Fruit fly (Drosophila melanogaster) whole organism, embryonic: Measurements from ENCODE around the gene shi.

Source experiments
- CG10654 ChIP-seq: fragments of 200-800 bp; sonication (Bioruptor generic); optimal IDR thresholded peaks from 2 replicates; lab custom pipeline; 2016; ENCODE audit warnings: missing biosample characterization, missing genetic modification characterization
- CG11504 ChIP-seq: fragments of 200-800 bp; sonication (Bioruptor generic); optimal IDR thresholded peaks from 3 replicates; lab custom pipeline; 2019; ENCODE audit warnings: missing biosample characterization, mild to moderate bottlenecking, missing genetic modification characterization, moderate library complexity
- CG12155 ChIP-seq: fragments of 200-800 bp; sonication (Bioruptor generic); optimal IDR thresholded peaks from 3 replicates; lab custom pipeline; 2016; ENCODE audit warnings: missing biosample characterization, missing genetic modification characterization
- CG12942 ChIP-seq: fragments of 200-800 bp; sonication (Bioruptor generic); optimal IDR thresholded peaks from 3 replicates; lab custom pipeline; 2016; ENCODE audit warnings: missing biosample characterization, missing genetic modification characterization
- CG14050 ChIP-seq: fragments of 200-800 bp; sonication (Bioruptor generic); IDR thresholded peaks from 3 replicates; pipeline ENCODE4 v1.3.6; 2022; ENCODE audit warnings: missing biosample characterization, missing genetic modification characterization
- CG14860 ChIP-seq: fragments of 200-800 bp; sonication (Bioruptor generic); IDR thresholded peaks from 3 replicates; pipeline ENCODE4 v1.3.6; 2022; ENCODE audit warnings: missing biosample characterization, missing genetic modification characterization; ENCODE audit not compliant: partially characterized antibody
- CG15514 ChIP-seq: fragments of 200-800 bp; sonication (Bioruptor generic); optimal IDR thresholded peaks from 3 replicates; lab custom pipeline; 2017; ENCODE audit warnings: missing biosample characterization, missing genetic modification characterization, mild to moderate bottlenecking, moderate library complexity, missing genetic modification reagents
- CG15601 ChIP-seq: fragments of 200-800 bp; sonication (Bioruptor generic); optimal IDR thresholded peaks from 3 replicates; lab custom pipeline; 2019; ENCODE audit warnings: missing biosample characterization, mild to moderate bottlenecking, missing genetic modification characterization, moderate library complexity
- CG1603 ChIP-seq: fragments of 200-800 bp; sonication (Bioruptor generic); optimal IDR thresholded peaks from 2 replicates; lab custom pipeline; 2019; ENCODE audit warnings: missing biosample characterization, mild to moderate bottlenecking, missing genetic modification characterization, moderate library complexity
- CG16813 ChIP-seq: fragments of 200-800 bp; sonication (Bioruptor generic); IDR thresholded peaks from 3 replicates; pipeline ENCODE4 v1.3.6; 2022; ENCODE audit warnings: missing biosample characterization, missing genetic modification characterization; ENCODE audit not compliant: partially characterized antibody
- CG17359 ChIP-seq: fragments of 200-800 bp; sonication (Bioruptor generic); optimal IDR thresholded peaks from 3 replicates; lab custom pipeline; 2018; ENCODE audit warnings: missing biosample characterization, mild to moderate bottlenecking, missing genetic modification characterization, moderate library complexity
- CG17361 ChIP-seq: fragments of 200-800 bp; sonication (Bioruptor generic); IDR thresholded peaks from 3 replicates; pipeline ENCODE4 v1.3.6; 2022; ENCODE audit warnings: missing biosample characterization, missing genetic modification characterization
- CG32532 ChIP-seq: fragments of 200-800 bp; sonication (Bioruptor generic); IDR thresholded peaks from 2 replicates; pipeline ENCODE4 v1.3.6; 2022; ENCODE audit warnings: missing biosample characterization, missing genetic modification characterization
- CG34376 ChIP-seq: fragments of 200-800 bp; sonication (Bioruptor generic); optimal IDR thresholded peaks from 2 replicates; lab custom pipeline; 2018; ENCODE audit warnings: missing biosample characterization, mild to moderate bottlenecking, missing genetic modification characterization
- CG6254 ChIP-seq: fragments of 200-800 bp; sonication (Bioruptor generic); optimal IDR thresholded peaks from 3 replicates; lab custom pipeline; 2017; ENCODE audit warnings: mild to moderate bottlenecking, missing biosample characterization, missing genetic modification reagents, missing genetic modification characterization
- CG7928 ChIP-seq: fragments of 200-800 bp; sonication (Bioruptor generic); optimal IDR thresholded peaks from 2 replicates; lab custom pipeline; 2017; ENCODE audit warnings: missing biosample characterization, mild to moderate bottlenecking, missing genetic modification characterization
- CG9609 ChIP-seq: fragments of 200-800 bp; sonication (Bioruptor generic); optimal IDR thresholded peaks from 3 replicates; lab custom pipeline; 2016; ENCODE audit warnings: missing biosample characterization, missing genetic modification characterization
- D19A ChIP-seq: fragments of 200-800 bp; optimal IDR thresholded peaks from 3 replicates; lab custom pipeline; 2019; ENCODE audit warnings: missing biosample characterization, mild to moderate bottlenecking, missing genetic modification characterization, moderate library complexity
- Fer1 ChIP-seq: fragments of 200-800 bp; sonication (Bioruptor generic); optimal IDR thresholded peaks from 2 replicates; lab custom pipeline; 2017; ENCODE audit warnings: missing biosample characterization, mild to moderate bottlenecking, missing genetic modification characterization
- GATAe ChIP-seq: fragments of 200-800 bp; sonication (Bioruptor generic); conservative IDR thresholded peaks from 2 replicates; pipeline ENCODE4 v1.3.6; 2022; ENCODE audit warnings: missing biosample characterization, missing genetic modification characterization
- Gsc ChIP-seq: fragments of 200-800 bp; sonication (Bioruptor generic); IDR thresholded peaks from 2 replicates; pipeline ENCODE4 v1.3.6; 2022; ENCODE audit warnings: missing biosample characterization, missing genetic modification characterization
- HLH3B ChIP-seq: fragments of 200-800 bp; sonication (Bioruptor generic); IDR thresholded peaks from 2 replicates; pipeline ENCODE4 v1.3.6; 2022; ENCODE audit warnings: missing biosample characterization, missing genetic modification characterization
- Hr3 ChIP-seq: fragments of 200-800 bp; sonication (Bioruptor generic); optimal IDR thresholded peaks from 3 replicates; lab custom pipeline; 2016; ENCODE audit warnings: missing biosample characterization, missing genetic modification characterization
- Med ChIP-seq: fragments of 200-800 bp; sonication (Bioruptor generic); peaks from one replicate; lab custom pipeline; 2016; ENCODE audit warnings: missing biosample characterization, missing genetic modification characterization, mild to moderate bottlenecking, inconsistent platforms, moderate library complexity
- Nf-YC ChIP-seq: fragments of 200-800 bp; optimal IDR thresholded peaks from 3 replicates; lab custom pipeline; 2019; ENCODE audit warnings: missing biosample characterization, mild to moderate bottlenecking, missing genetic modification characterization, moderate library complexity
- Oli ChIP-seq: fragments of 200-800 bp; sonication (Bioruptor generic); optimal IDR thresholded peaks from 2 replicates; lab custom pipeline; 2018; ENCODE audit warnings: missing biosample characterization, mild to moderate bottlenecking, missing genetic modification characterization, moderate library complexity
- Rfx ChIP-seq: fragments of 200-800 bp; sonication (Bioruptor generic); IDR thresholded peaks from 2 replicates; pipeline ENCODE4 v1.3.6; 2022; ENCODE audit warnings: missing biosample characterization, missing genetic modification characterization
- Sin3A ChIP-seq: fragments of >200 bp; optimal IDR thresholded peaks from 2 replicates; lab custom pipeline; 2018
- Six4 ChIP-seq: fragments of 200-800 bp; sonication (Bioruptor generic); optimal IDR thresholded peaks from 2 replicates; lab custom pipeline; 2016; ENCODE audit warnings: missing biosample characterization, missing genetic modification characterization
- Sox100B ChIP-seq: fragments of 200-800 bp; sonication (Bioruptor generic); optimal IDR thresholded peaks from 3 replicates; lab custom pipeline; 2018; ENCODE audit warnings: missing biosample characterization, mild to moderate bottlenecking, missing genetic modification characterization
- Spps ChIP-seq: fragments of 200-800 bp; sonication (Bioruptor generic); optimal IDR thresholded peaks from 2 replicates; lab custom pipeline; 2018; ENCODE audit warnings: missing biosample characterization, mild to moderate bottlenecking, missing genetic modification characterization
- Vsx1 ChIP-seq: fragments of 200-800 bp; sonication (Bioruptor generic); optimal IDR thresholded peaks from 2 replicates; lab custom pipeline; 2017; ENCODE audit warnings: missing biosample characterization, mild to moderate bottlenecking, missing genetic modification characterization, missing genetic modification reagents
- al ChIP-seq: fragments of 200-800 bp; sonication (Bioruptor generic); IDR thresholded peaks from 2 replicates; pipeline ENCODE4 v1.3.6; 2022; ENCODE audit warnings: missing biosample characterization, missing genetic modification characterization
- ap ChIP-seq: fragments of 200-800 bp; sonication (Bioruptor generic); IDR thresholded peaks from 2 replicates; pipeline ENCODE4 v1.3.6; 2022; ENCODE audit warnings: missing biosample characterization, missing genetic modification characterization
- crol ChIP-seq: fragments of 200-800 bp; sonication (Bioruptor generic); IDR thresholded peaks from 2 replicates; pipeline ENCODE4 v1.3.6; 2022; ENCODE audit warnings: missing biosample characterization, missing genetic modification characterization
- crp ChIP-seq, 2 experiments: fragments of 200-800 bp; sonication (Bioruptor generic); optimal IDR thresholded peaks; 2 replicates in 1 of 2; 3 replicates in 1 of 2; lab custom pipeline; 2017; ENCODE audit warnings: missing biosample characterization in 2 of 2, missing genetic modification characterization in 2 of 2, mild to moderate bottlenecking in 1 of 2, moderate library complexity in 1 of 2
- esg ChIP-seq: fragments of 200-800 bp; sonication (Bioruptor generic); conservative IDR thresholded peaks from 2 replicates; pipeline ENCODE4 v1.3.6; 2022; ENCODE audit warnings: missing biosample characterization, missing genetic modification characterization
- gcm2 ChIP-seq: fragments of 200-800 bp; sonication (Bioruptor generic); optimal IDR thresholded peaks from 2 replicates; lab custom pipeline; 2016; ENCODE audit warnings: missing biosample characterization, missing genetic modification characterization
- gro ChIP-seq: fragments of 200-800 bp; sonication (Bioruptor generic); optimal IDR thresholded peaks from 2 replicates; lab custom pipeline; 2016; ENCODE audit warnings: missing biosample characterization, missing genetic modification characterization
- kni ChIP-seq: fragments of 200-800 bp; sonication (Bioruptor generic); optimal IDR thresholded peaks from 3 replicates; lab custom pipeline; 2017; ENCODE audit warnings: mild to moderate bottlenecking, missing biosample characterization, missing genetic modification reagents, missing genetic modification characterization
- lilli ChIP-seq: fragments of 200-800 bp; sonication (Bioruptor generic); optimal IDR thresholded peaks from 3 replicates; lab custom pipeline; 2016; ENCODE audit warnings: missing biosample characterization, missing genetic modification characterization
- nom ChIP-seq: fragments of 200-800 bp; sonication (Bioruptor generic); optimal IDR thresholded peaks from 2 replicates; lab custom pipeline; 2017; ENCODE audit warnings: missing biosample characterization, missing genetic modification characterization, mild to moderate bottlenecking, moderate library complexity, missing genetic modification reagents
- pzg ChIP-seq: fragments of 200-800 bp; sonication (Bioruptor generic); optimal IDR thresholded peaks from 3 replicates; lab custom pipeline; 2018; ENCODE audit warnings: missing biosample characterization, mild to moderate bottlenecking, missing genetic modification characterization, moderate library complexity
- ranshi ChIP-seq: fragments of 200-800 bp; sonication (Bioruptor generic); IDR thresholded peaks from 2 replicates; pipeline ENCODE4 v1.3.6; 2022; ENCODE audit warnings: missing biosample characterization, missing genetic modification characterization
- seq ChIP-seq: fragments of 200-800 bp; sonication (Bioruptor generic); IDR thresholded peaks from 2 replicates; pipeline ENCODE4 v1.3.6; 2022; ENCODE audit warnings: missing biosample characterization, missing genetic modification characterization
- sqz ChIP-seq: fragments of 200-800 bp; sonication (Bioruptor generic); optimal IDR thresholded peaks from 3 replicates; lab custom pipeline; 2018; ENCODE audit warnings: missing biosample characterization, mild to moderate bottlenecking, missing genetic modification characterization
- ssp ChIP-seq: fragments of 200-800 bp; sonication (Bioruptor generic); IDR thresholded peaks from 2 replicates; pipeline ENCODE4 v1.3.6; 2022; ENCODE audit warnings: missing biosample characterization, missing genetic modification characterization
- usp ChIP-seq: fragments of >200 bp; optimal IDR thresholded peaks from 2 replicates; lab custom pipeline; 2017; ENCODE audit warnings: missing biosample characterization, missing genetic modification characterization
- zfh2 ChIP-seq: fragments of 200-800 bp; sonication (Bioruptor generic); optimal IDR thresholded peaks from 2 replicates; lab custom pipeline; 2016; ENCODE audit warnings: missing biosample characterization, missing genetic modification characterization

shi gene

DNA sequence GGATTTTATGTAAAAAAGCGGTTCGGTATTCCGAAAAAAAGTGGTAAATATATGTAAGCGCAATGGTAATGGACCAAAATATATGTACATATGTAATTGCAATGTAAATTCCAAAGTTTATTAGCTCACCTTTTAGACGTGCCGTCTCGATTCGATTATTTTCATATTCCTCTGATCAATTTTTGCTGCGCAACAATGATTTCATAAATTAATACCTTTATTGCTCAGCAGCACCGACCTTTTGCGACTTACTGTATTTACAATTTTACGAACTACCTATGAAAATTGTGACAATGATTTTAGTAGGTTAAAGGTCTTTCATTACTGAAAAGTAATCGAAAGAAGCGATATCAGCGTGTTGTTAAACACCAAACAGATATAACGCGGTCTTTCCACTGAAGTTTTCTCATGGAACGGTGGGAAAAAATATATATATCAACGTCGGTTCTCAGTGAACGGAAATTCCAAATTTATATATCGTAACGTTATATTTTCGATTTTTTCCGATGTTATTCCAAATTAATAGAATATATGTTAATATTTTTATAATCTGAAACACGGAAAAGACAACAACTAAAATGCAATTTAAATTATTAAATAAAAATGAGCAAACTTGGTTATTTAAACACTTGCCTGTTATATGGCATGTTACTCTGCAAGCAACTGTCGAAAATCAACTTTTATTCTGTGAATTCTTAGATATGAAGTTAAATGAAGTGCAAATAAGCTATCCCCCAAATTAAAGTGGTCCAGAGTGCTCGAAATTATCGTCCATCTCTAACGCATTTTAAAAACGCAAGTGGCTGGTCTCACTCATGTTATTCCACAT is 1.9 kb upstream of the shi start, which contains the start of the genes MSBP and CG15916 (continued):
- TF ChIP-seq gcm2 (no peak), al (no peak), GATAe (no peak), crp (GFP tag; optimal IDR thresholded peaks at IDR 0.05; lab: Kevin White, UChicago) (no peak), CG11504 (tag; lab: Kevin White, UChicago) (no peak), Nf-YC (peak; percentile 14), nom (GFP tag; lab: Kevin White, UChicago) (peak; percentile 69), CG16813 (GFP tag; lab: Robert Waterston, UW) (no peak), Fer1 (GFP tag; lab: Kevin White, UChicago) (no peak), Six4 (GFP tag; lab: Kevin White, UChicago) (peak; percentile 26), CG6254 (GFP tag; lab: Kevin White, UChicago) (no peak), CG14050 (GFP tag; lab: Robert Waterston, UW) (no peak), seq (GFP tag; lab: Robert Waterston, UW) (no peak), Hr3 (GFP tag; lab: Kevin White, UChicago) (peak; percentile 22), CG1603 (peak; percentile 12), Rfx (GFP tag; lab: Robert Waterston, UW) (peak; percentile 49; the same call in 1 of the 2 replicates), CG15601 (tag; lab: Kevin White, UChicago) (peak; percentile 12), CG14860 (GFP tag; lab: Robert Waterston, UW) (0 out of 3 replicates have a peak, but pooled peaks have one; percentile 29), CG15514 (GFP tag; lab: Kevin White, UChicago) (peak; percentile 34), Oli (peak; percentile 34), CG9609 (GFP tag; lab: Kevin White, UChicago) (no peak), lilli (GFP tag; lab: Kevin White, UChicago) (peak; percentile 7), D19A (tag; lab: Kevin White, UChicago) (peak; percentile 1), esg (GFP tag; lab: Robert Waterston, UW) (peak; percentile 33; the same call in 1 of the 2 replicates), CG17361 (GFP tag; lab: Robert Waterston, UW) (peak; percentile 74; the same call in 1 of the 3 replicates), CG12155 (GFP tag; lab: Kevin White, UChicago) (peak; percentile 25)

dm6 chrX:15893732-15894264 is 1.9 kb downstream of the shi start:
- TF ChIP-seq zfh2 (GFP tag; lab: Kevin White, UChicago) (no peak), CG10654 (GFP tag; lab: Kevin White, UChicago) (no peak), HLH3B (no peak), CG7928 (GFP tag; lab: Kevin White, UChicago) (no peak), CG17359 (tag; lab: Kevin White, UChicago) (peak; percentile 33), kni (GFP tag; lab: Kevin White, UChicago) (no peak), Gsc (GFP tag; lab: Robert Waterston, UW) (no peak), pzg (GFP tag; lab: Kevin White, UChicago) (no peak), Sox100B (GFP tag; lab: Kevin White, UChicago) (peak; percentile 15), ranshi (GFP tag; lab: Robert Waterston, UW) (no peak), CG12942 (GFP tag; lab: Kevin White, UChicago) (no peak), Spps (tag; lab: Kevin White, UChicago) (no peak), Med (GFP tag; lab: Kevin White, UChicago) (no peak), CG34376 (GFP tag; lab: Kevin White, UChicago) (no peak), sqz (peak; percentile 12), gro (GFP tag; lab: Kevin White, UChicago) (no peak), ssp (GFP tag; lab: Robert Waterston, UW) (no peak), CG32532 (GFP tag; lab: Robert Waterston, UW) (no peak), crol (GFP tag; lab: Robert Waterston, UW) (0 out of 2 replicates have a peak, but pooled peaks have one; percentile 39), usp (GFP tag; lab: Kevin White, UChicago) (no peak), Sin3A (lab: Kevin White, UChicago) (no peak), CG15601 (tag; lab: Kevin White, UChicago) (peak; percentile 24), Vsx1 (peak; percentile 1), ap (GFP tag; lab: Robert Waterston, UW) (no peak)
